Fruit fly (Drosophila melanogaster): ENCODE data around the gene Orct.

- no peak for TF ChIP-seq CG3919 (GFP tag; optimal IDR thresholded peaks at IDR 0.05)
- no peak for TF ChIP-seq CG8119 (GFP tag; IDR thresholded peaks at IDR 0.05)
- TF ChIP-seq CG11762 (GFP tag; optimal IDR thresholded peaks at IDR 0.05; ENCODE audit: insufficient read depth), result no peak
- no peak for TF ChIP-seq acj6 (GFP tag; optimal IDR thresholded peaks at IDR 0.05)
- no peak for TF ChIP-seq CG6792 (GFP tag; optimal IDR thresholded peaks at IDR 0.05)
- TF ChIP-seq CG32006 (GFP tag; optimal IDR thresholded peaks at IDR 0.05), result no peak
- TF ChIP-seq Blimp-1 (GFP tag; optimal IDR thresholded peaks at IDR 0.05), result no peak
- TF ChIP-seq Hr4 (GFP tag; optimal IDR thresholded peaks at IDR 0.05), result no peak
- TF ChIP-seq Gug (GFP tag; IDR thresholded peaks at IDR 0.05), result no peak
- TF ChIP-seq Eip78C (GFP tag), result no peak
- no peak for TF ChIP-seq Sox102F (GFP tag; optimal IDR thresholded peaks at IDR 0.05)
These were observed 597 bp upstream of the Orct start for dm6 chr3R:24275463-24275862.

All from whole organism, prepupa.